Fruit fly (Drosophila melanogaster): Measurements from ENCODE around the gene CG3407.

The CG3407 gene

DNA sequence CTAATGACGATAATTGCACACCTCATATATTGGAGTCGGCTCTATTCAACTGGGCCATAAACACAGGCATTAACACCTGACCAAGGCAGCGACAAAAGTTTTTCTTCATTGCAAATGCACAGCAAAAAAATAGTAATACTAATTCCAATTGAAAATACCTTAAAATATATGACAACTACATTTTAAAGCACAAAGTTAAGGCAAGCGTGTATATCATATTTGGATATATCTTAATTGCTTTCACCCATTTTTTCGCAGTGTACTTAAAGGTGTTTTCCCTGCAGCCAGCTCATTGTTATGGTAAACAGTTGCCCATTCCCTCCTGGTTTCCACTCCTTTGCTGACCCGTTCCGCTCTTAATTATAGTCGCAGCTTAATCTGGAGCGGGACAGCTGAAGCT lies 27.8 kb upstream of the CG3407 start (continued):
- no peak for TF ChIP-seq wek (GFP tag; optimal IDR thresholded peaks at IDR 0.05)
- TF ChIP-seq gem (tag; optimal IDR thresholded peaks at IDR 0.05): peak; percentile 64
- TF ChIP-seq lbe (GFP tag; optimal IDR thresholded peaks at IDR 0.05): no peak
- no peak for TF ChIP-seq cwo (GFP tag; optimal IDR thresholded peaks at IDR 0.05)
- TF ChIP-seq otp (GFP tag; IDR thresholded peaks at IDR 0.05): peak; percentile 54; the same call in 1 of the 3 replicates
- TF ChIP-seq CG8290 (GFP tag; optimal IDR thresholded peaks at IDR 0.05): no peak
- no peak for TF ChIP-seq CG8290 (tag; optimal IDR thresholded peaks at IDR 0.05)
- no peak for TF ChIP-seq zen2 (GFP tag; IDR thresholded peaks at IDR 0.05; ENCODE audit: partially characterized antibody)
- TF ChIP-seq Ravus (GFP tag; IDR thresholded peaks at IDR 0.05): no peak
- TF ChIP-seq CG10321 (GFP tag; IDR thresholded peaks at IDR 0.05): no peak
- no peak for TF ChIP-seq B-H2 (GFP tag; optimal IDR thresholded peaks at IDR 0.05)
- peak; percentile 39; the same call in 1 of the 2 replicates for TF ChIP-seq esg (GFP tag; conservative IDR thresholded peaks at IDR 0.05)
- TF ChIP-seq CG6813 (GFP tag; optimal IDR thresholded peaks at IDR 0.05): peak; percentile 20
- TF ChIP-seq Hr51 (GFP tag; optimal IDR thresholded peaks at IDR 0.05): no peak
- no peak for TF ChIP-seq gcm2 (GFP tag; optimal IDR thresholded peaks at IDR 0.05)
- TF ChIP-seq tio (GFP tag; optimal IDR thresholded peaks at IDR 0.05): no peak
- TF ChIP-seq ATbp (GFP tag; optimal IDR thresholded peaks at IDR 0.05): peak; percentile 15
- TF ChIP-seq Dad (GFP tag; optimal IDR thresholded peaks at IDR 0.05): no peak
- no peak for TF ChIP-seq CG34376 (GFP tag; optimal IDR thresholded peaks at IDR 0.05)
- TF ChIP-seq hb (GFP tag; IDR thresholded peaks at IDR 0.05; ENCODE audit: partially characterized antibody): no peak
- TF ChIP-seq disco-r (GFP tag; optimal IDR thresholded peaks at IDR 0.05): no peak
- TF ChIP-seq ham (GFP tag; IDR thresholded peaks at IDR 0.05): no peak
- no peak for TF ChIP-seq Hr3 (GFP tag; optimal IDR thresholded peaks at IDR 0.05)
- TF ChIP-seq Fer1 (GFP tag; optimal IDR thresholded peaks at IDR 0.05): no peak
- TF ChIP-seq Blimp-1 (GFP tag; optimal IDR thresholded peaks at IDR 0.05): no peak
- TF ChIP-seq Sin3A (optimal IDR thresholded peaks at IDR 0.05): no peak
- no peak for TF ChIP-seq CG3838 (GFP tag; optimal IDR thresholded peaks at IDR 0.05)
- peak; percentile 24 for TF ChIP-seq CG3407 (GFP tag; optimal IDR thresholded peaks at IDR 0.05)
- TF ChIP-seq CG9437 (GFP tag; optimal IDR thresholded peaks at IDR 0.05): no peak
- no peak for TF ChIP-seq ato (GFP tag; IDR thresholded peaks at IDR 0.05; ENCODE audit: partially characterized antibody)
- TF ChIP-seq CG11723 (GFP tag; optimal IDR thresholded peaks at IDR 0.05): no peak
- no peak for TF ChIP-seq Hand (GFP tag; optimal IDR thresholded peaks at IDR 0.05)
- no peak for TF ChIP-seq Gsc (GFP tag; IDR thresholded peaks at IDR 0.05)
- no peak for TF ChIP-seq vfl (GFP tag; optimal IDR thresholded peaks at IDR 0.05)
- no peak for TF ChIP-seq dati (GFP tag; IDR thresholded peaks at IDR 0.05)
- TF ChIP-seq Hsf (GFP tag; optimal IDR thresholded peaks at IDR 0.05): peak; percentile 32
- TF ChIP-seq pum (GFP tag; optimal IDR thresholded peaks at IDR 0.05): peak; percentile 2
- no peak for TF ChIP-seq Meics (GFP tag; optimal IDR thresholded peaks at IDR 0.05)
- no peak for TF ChIP-seq MTF-1 (GFP tag; optimal IDR thresholded peaks at IDR 0.05; ENCODE audit: borderline replicate concordance)
- no peak for TF ChIP-seq Doc3 (GFP tag; IDR thresholded peaks at IDR 0.05; ENCODE audit: partially characterized antibody)
- no peak for TF ChIP-seq Gug (GFP tag; IDR thresholded peaks at IDR 0.05)
- TF ChIP-seq CG6654 (GFP tag; optimal IDR thresholded peaks at IDR 0.05): no peak
- peak in 1 of 2 experiments; percentile 64 for TF ChIP-seq bsh (GFP tag; optimal IDR thresholded peaks at IDR 0.05)
- no peak for TF ChIP-seq fd64A (GFP tag; optimal IDR thresholded peaks at IDR 0.05)
- TF ChIP-seq CG7271 (tag; optimal IDR thresholded peaks at IDR 0.05): no peak
- no peak for TF ChIP-seq CG1529 (GFP tag; optimal IDR thresholded peaks at IDR 0.05)
- TF ChIP-seq HHEX (GFP tag; optimal IDR thresholded peaks at IDR 0.05): no peak
- TF ChIP-seq CG18619 (GFP tag; optimal IDR thresholded peaks at IDR 0.05): no peak
- TF ChIP-seq CG17829 (tag; optimal IDR thresholded peaks at IDR 0.05): peak; percentile 45
- peak; percentile 11 for TF ChIP-seq trem (tag; optimal IDR thresholded peaks at IDR 0.05)
- no peak for TF ChIP-seq Taf1 (GFP tag; IDR thresholded peaks at IDR 0.05)

Data from whole organism, embryonic.